Worm (Caenorhabditis elegans): Measurements from ENCODE around the gene drn-1.

Gene drn-1

ce11 chrII:5320205-5320951 is 48.7 kb upstream of the drn-1 start (continued):
- no peak for TF ChIP-seq lin-13 (GFP tag; optimal IDR thresholded peaks at IDR 0.05)
- TF ChIP-seq fkh-8 (tag; optimal IDR thresholded peaks at IDR 0.05), result no peak
- no peak for TF ChIP-seq zag-1 (tag; optimal IDR thresholded peaks at IDR 0.05)
- TF ChIP-seq ceh-90 (tag; optimal IDR thresholded peaks at IDR 0.05), result no peak
- peak; percentile 4 for TF ChIP-seq fkh-4 (tag; optimal IDR thresholded peaks at IDR 0.05; ENCODE audit: borderline replicate concordance)
- TF ChIP-seq lin-35 (GFP tag; optimal IDR thresholded peaks at IDR 0.05), result peak in 1 of 2 experiments; percentile 57
- no peak for TF ChIP-seq C04F5.9 (tag; optimal IDR thresholded peaks at IDR 0.05)
- no peak for TF ChIP-seq hpl-2 (GFP tag; optimal IDR thresholded peaks at IDR 0.05)
- no peak for TF ChIP-seq nhr-47 (tag; optimal IDR thresholded peaks at IDR 0.05)
- TF ChIP-seq unc-30 (tag; optimal IDR thresholded peaks at IDR 0.05), result no peak
- TF ChIP-seq nhr-11 (tag; optimal IDR thresholded peaks at IDR 0.05), result no peak
- TF ChIP-seq nhr-71 (tag; optimal IDR thresholded peaks at IDR 0.05), result peak; percentile 49
- no peak for TF ChIP-seq jun-1 (tag; optimal IDR thresholded peaks at IDR 0.05)
- TF ChIP-seq skn-1 (tag; optimal IDR thresholded peaks at IDR 0.05), result no peak
- no peak for TF ChIP-seq hlh-4 (tag; optimal IDR thresholded peaks at IDR 0.05)
- TF ChIP-seq ama-1 (optimal IDR thresholded peaks at IDR 0.05), result no peak
- TF ChIP-seq pqm-1 (tag; optimal IDR thresholded peaks at IDR 0.05), result no peak
- peak; percentile 32 for TF ChIP-seq zip-4 (GFP tag; optimal IDR thresholded peaks at IDR 0.05)
- peak; percentile 69 for TF ChIP-seq dsc-1 (tag; optimal IDR thresholded peaks at IDR 0.05)
- TF ChIP-seq nhr-237 (tag; optimal IDR thresholded peaks at IDR 0.05), result peak; percentile 47
- TF ChIP-seq xbp-1 (tag; optimal IDR thresholded peaks at IDR 0.05), result no peak
- TF ChIP-seq nhr-77 (tag; optimal IDR thresholded peaks at IDR 0.05), result peak; percentile 93
- peak; percentile 70 for TF ChIP-seq lin-14 (GFP tag; optimal IDR thresholded peaks at IDR 0.05)
- TF ChIP-seq elt-2 (tag; optimal IDR thresholded peaks at IDR 0.05), result peak; percentile 58
- no peak for TF ChIP-seq mab-9 (GFP tag; IDR thresholded peaks at IDR 0.05)
- TF ChIP-seq pax-3 (tag; optimal IDR thresholded peaks at IDR 0.05), result no peak
- peak; percentile 2 for TF ChIP-seq snpc-4 (tag; optimal IDR thresholded peaks at IDR 0.05)
- peak in 1 of 3 experiments; percentile 1 for TF ChIP-seq ceh-82 (tag; optimal IDR thresholded peaks at IDR 0.05)
- no peak for TF ChIP-seq nhr-76 (tag; optimal IDR thresholded peaks at IDR 0.05)
- TF ChIP-seq C16A3.4 (tag; optimal IDR thresholded peaks at IDR 0.05), result no peak
- TF ChIP-seq efl-3 (GFP tag; optimal IDR thresholded peaks at IDR 0.05), result no peak
- TF ChIP-seq aha-1 (tag; optimal IDR thresholded peaks at IDR 0.05), result no peak
- TF ChIP-seq sup-37 (GFP tag; optimal IDR thresholded peaks at IDR 0.05), result no peak
- TF ChIP-seq unc-62 (GFP tag; optimal IDR thresholded peaks at IDR 0.05), result no peak
- TF ChIP-seq lsy-2 (tag; optimal IDR thresholded peaks at IDR 0.05), result peak in 1 of 2 experiments; percentile 44
- TF ChIP-seq mep-1 (tag; optimal IDR thresholded peaks at IDR 0.05), result peak; percentile 51
- peak; percentile 32 for TF ChIP-seq blmp-1 (tag; optimal IDR thresholded peaks at IDR 0.05)
- peak; percentile 91 for TF ChIP-seq nhr-85 (tag)
- TF ChIP-seq sptf-1 (tag; optimal IDR thresholded peaks at IDR 0.05), result no peak
- TF ChIP-seq Y116A8C.19 (tag; optimal IDR thresholded peaks at IDR 0.05; ENCODE audit: borderline replicate concordance), result no peak
- TF ChIP-seq lin-15B (tag; optimal IDR thresholded peaks at IDR 0.05), result no peak
- peak in 3 of 6 experiments; percentile 70 to 82 (median 75) for TF ChIP-seq elt-3 (tag; optimal IDR thresholded peaks at IDR 0.05)
- no peak for TF ChIP-seq alr-1 (tag; optimal IDR thresholded peaks at IDR 0.05; ENCODE audit: borderline replicate concordance)
- no peak for TF ChIP-seq ceh-88 (GFP tag; IDR thresholded peaks at IDR 0.05)
- peak; percentile 7 for TF ChIP-seq swsn-7 (tag; optimal IDR thresholded peaks at IDR 0.05)
- TF ChIP-seq F16B12.6 (tag; optimal IDR thresholded peaks at IDR 0.05), result no peak
- peak; percentile 63 for TF ChIP-seq snu-23 (GFP tag; optimal IDR thresholded peaks at IDR 0.05)

All from whole organism, L1 larva.